Worm (Caenorhabditis elegans) whole organism, young adult: Measurements from ENCODE around the gene rpl-7A.

Experiments
- B0035.1 ChIP-seq: sonication (generic microtip); optimal IDR thresholded peaks from 2 replicates; lab custom pipeline; 2016; ENCODE audit warnings: missing genetic modification characterization, mild to moderate bottlenecking, missing compliant biosample characterization, missing genotype, missing genetic modification reagents
- B0336.3 ChIP-seq: fragments of 200-800 bp; sonication (Bioruptor generic); IDR thresholded peaks from 2 replicates; pipeline ENCODE4 v1.3.6; 2022; ENCODE audit warnings: missing genetic modification characterization, missing compliant biosample characterization
- F37B4.10 ChIP-seq: fragments of 200-800 bp; sonication (Bioruptor generic); IDR thresholded peaks from 2 replicates; pipeline ENCODE4 v1.3.6; 2022; ENCODE audit warnings: missing genetic modification characterization, missing compliant biosample characterization
- F39B2.1 ChIP-seq: fragments of 200-800 bp; sonication (Bioruptor generic); IDR thresholded peaks from 2 replicates; pipeline ENCODE4 v1.3.6; 2022; ENCODE audit warnings: missing genetic modification reagents, missing genetic modification characterization, missing compliant biosample characterization
- F55B11.4 ChIP-seq: sonication (generic microtip); optimal IDR thresholded peaks from 2 replicates; lab custom pipeline; 2016; ENCODE audit warnings: missing compliant biosample characterization, missing genetic modification characterization, borderline replicate concordance; ENCODE audit not compliant: insufficient read depth
- K12H6.12 ChIP-seq: fragments of 200-800 bp; sonication (Bioruptor generic); optimal IDR thresholded peaks from 2 replicates; lab custom pipeline; 2018; ENCODE audit warnings: mild to moderate bottlenecking, missing genetic modification characterization, missing compliant biosample characterization
- Y67H2A.10 ChIP-seq: fragments of 200-800 bp; sonication (Bioruptor generic); conservative IDR thresholded peaks from 2 replicates; pipeline ENCODE4 v1.3.6; 2022; ENCODE audit warnings: missing genetic modification reagents, missing genetic modification characterization, missing compliant biosample characterization
- ZK185.1 ChIP-seq: sonication (generic microtip); optimal IDR thresholded peaks from 2 replicates; lab custom pipeline; 2016; ENCODE audit warnings: mild to moderate bottlenecking, missing genetic modification characterization, missing compliant biosample characterization; ENCODE audit not compliant: poor library complexity, severe bottlenecking
- atf-7 ChIP-seq: sonication (generic microtip); optimal IDR thresholded peaks from 2 replicates; lab custom pipeline; 2017; ENCODE audit warnings: mild to moderate bottlenecking, missing genetic modification characterization, missing compliant biosample characterization
- ccch-3 ChIP-seq: fragments of 200-800 bp; sonication (Bioruptor generic); optimal IDR thresholded peaks from 2 replicates; lab custom pipeline; 2018; ENCODE audit warnings: mild to moderate bottlenecking, missing genetic modification characterization, missing compliant biosample characterization
- ceh-91 ChIP-seq: fragments of 200-800 bp; sonication (Bioruptor generic); IDR thresholded peaks from 2 replicates; pipeline ENCODE4 v1.3.6; 2022; ENCODE audit warnings: missing genetic modification reagents, missing genetic modification characterization, missing compliant biosample characterization
- die-1 ChIP-seq: sonication (generic microtip); optimal IDR thresholded peaks from 2 replicates; lab custom pipeline; 2016; ENCODE audit warnings: missing genotype, mild to moderate bottlenecking, missing genetic modification characterization, missing compliant biosample characterization
- dox-1 ChIP-seq: fragments of 200-800 bp; sonication (Bioruptor generic); IDR thresholded peaks from 2 replicates; pipeline ENCODE4 v1.3.6; 2022; ENCODE audit warnings: missing genetic modification reagents, missing genetic modification characterization, missing compliant biosample characterization
- dpff-1 ChIP-seq: sonication (generic microtip); optimal IDR thresholded peaks from 2 replicates; lab custom pipeline; 2017; ENCODE audit warnings: mild to moderate bottlenecking, missing genetic modification characterization, missing compliant biosample characterization
- dpl-1 ChIP-seq: fragments of 150-350 bp; optimal IDR thresholded peaks from 2 replicates; lab custom pipeline; 2014; ENCODE audit warnings: missing biosample characterization, missing genetic modification reagents, missing genetic modification characterization
- egrh-3 ChIP-seq: fragments of 200-800 bp; sonication (Bioruptor generic); IDR thresholded peaks from 2 replicates; pipeline ENCODE4 v1.3.6; 2022; ENCODE audit warnings: missing genetic modification reagents, missing genetic modification characterization, missing compliant biosample characterization
- ekl-4 ChIP-seq: fragments of 200-800 bp; sonication (Bioruptor generic); IDR thresholded peaks from 2 replicates; pipeline ENCODE4 v1.3.6; 2022; ENCODE audit warnings: missing genetic modification reagents, missing genetic modification characterization, missing compliant biosample characterization
- hlh-12 ChIP-seq: sonication (generic microtip); optimal IDR thresholded peaks from 2 replicates; lab custom pipeline; 2016; ENCODE audit warnings: missing genetic modification characterization, missing compliant biosample characterization
- hlh-26 ChIP-seq: fragments of 200-800 bp; sonication (Bioruptor generic); conservative IDR thresholded peaks from 2 replicates; pipeline ENCODE4 v1.3.6; 2022; ENCODE audit warnings: missing genetic modification reagents, missing genetic modification characterization, missing compliant biosample characterization
- hmg-1.2 ChIP-seq: fragments of 200-800 bp; sonication (Bioruptor generic); IDR thresholded peaks from 2 replicates; pipeline ENCODE4 v1.3.6; 2022; ENCODE audit warnings: missing genetic modification reagents, missing genetic modification characterization, missing compliant biosample characterization
- hsf-1 ChIP-seq: fragments of 200-800 bp; sonication (Bioruptor generic); IDR thresholded peaks from 2 replicates; pipeline ENCODE4 v1.3.6; 2022; ENCODE audit warnings: missing genetic modification reagents, missing genetic modification characterization, missing compliant biosample characterization
- let-526 ChIP-seq: fragments of 200-800 bp; sonication (Bioruptor generic); IDR thresholded peaks from 2 replicates; pipeline ENCODE4 v1.3.6; 2022; ENCODE audit warnings: missing genetic modification reagents, missing genetic modification characterization, missing compliant biosample characterization
- lin-26 ChIP-seq: fragments of 200-800 bp; sonication (Bioruptor generic); IDR thresholded peaks from 2 replicates; pipeline ENCODE4 v1.3.6; 2022; ENCODE audit warnings: missing genetic modification reagents, missing genetic modification characterization, missing compliant biosample characterization
- lin-35 ChIP-seq, 3 experiments: fragments of 150-350 bp in 2 of 3; sonication (generic microtip) in 1 of 3; optimal IDR thresholded peaks; 2 replicates each; lab custom pipeline; 2014 to 2018; ENCODE audit warnings: missing biosample characterization in 3 of 3, missing genetic modification characterization in 3 of 3, missing genetic modification reagents in 3 of 3
- lin-40 ChIP-seq: sonication (generic microtip); optimal IDR thresholded peaks from 2 replicates; lab custom pipeline; 2016; ENCODE audit warnings: missing genetic modification characterization, mild to moderate bottlenecking, missing compliant biosample characterization, missing genotype, missing genetic modification reagents
- lir-1 ChIP-seq: fragments of 200-800 bp; sonication (Bioruptor generic); conservative IDR thresholded peaks from 2 replicates; pipeline ENCODE4 v1.3.6; 2022; ENCODE audit warnings: missing genetic modification reagents, missing genetic modification characterization, missing compliant biosample characterization
- madf-8 ChIP-seq: fragments of 200-800 bp; sonication (Bioruptor generic); conservative IDR thresholded peaks from 2 replicates; pipeline ENCODE4 v1.3.6; 2022; ENCODE audit warnings: missing genetic modification reagents, missing genetic modification characterization, missing compliant biosample characterization
- mcd-1 ChIP-seq: fragments of 200-800 bp; sonication (Bioruptor generic); IDR thresholded peaks from 2 replicates; pipeline ENCODE4 v1.3.6; 2022; ENCODE audit warnings: missing genetic modification reagents, missing genetic modification characterization, missing compliant biosample characterization
- nfya-2 ChIP-seq: fragments of 200-800 bp; sonication (Bioruptor generic); IDR thresholded peaks from 2 replicates; pipeline ENCODE4 v1.3.6; 2022; ENCODE audit warnings: missing genetic modification reagents, missing genetic modification characterization, missing compliant biosample characterization
- nhr-120 ChIP-seq: fragments of 200-800 bp; sonication (Bioruptor generic); IDR thresholded peaks from 2 replicates; pipeline ENCODE4 v1.3.6; 2022; ENCODE audit warnings: missing genetic modification characterization, missing compliant biosample characterization
- nhr-179 ChIP-seq: sonication (generic microtip); optimal IDR thresholded peaks from 2 replicates; lab custom pipeline; 2016; ENCODE audit warnings: mild to moderate bottlenecking, missing genetic modification characterization, missing compliant biosample characterization
- rec-8 ChIP-seq, 2 experiments: sonication (generic microtip); optimal IDR thresholded peaks; 2 replicates each; lab custom pipeline; 2016; ENCODE audit warnings: mild to moderate bottlenecking in 2 of 2, missing genetic modification characterization in 2 of 2, missing genetic modification reagents in 2 of 2, missing genotype in 2 of 2, missing biosample characterization in 1 of 2, missing compliant biosample characterization in 1 of 2, moderate library complexity in 1 of 2
- rpc-1 ChIP-seq, 2 experiments: fragments of 150-350 bp in 1 of 2; sonication (generic microtip) in 1 of 2; optimal IDR thresholded peaks; 2 replicates each; lab custom pipeline; 2014 to 2018; ENCODE audit warnings: missing biosample characterization in 1 of 2, missing genetic modification characterization in 1 of 2, missing genetic modification reagents in 1 of 2, missing genotype in 1 of 2
- sdz-38 ChIP-seq: sonication (generic microtip); optimal IDR thresholded peaks from 2 replicates; lab custom pipeline; 2016; ENCODE audit warnings: missing genotype, missing genetic modification characterization, missing compliant biosample characterization
- snpc-1.1 ChIP-seq: sonication (generic microtip); optimal IDR thresholded peaks from 2 replicates; lab custom pipeline; 2017; ENCODE audit warnings: missing genetic modification characterization, mild to moderate bottlenecking, missing compliant biosample characterization, antibody characterized with exemption, moderate library complexity, missing genotype, missing genetic modification reagents; ENCODE audit not compliant: insufficient read depth
- zfh-2 ChIP-seq: fragments of 200-800 bp; sonication (Bioruptor generic); conservative IDR thresholded peaks from 2 replicates; pipeline ENCODE4 v1.3.6; 2022; ENCODE audit warnings: missing genetic modification reagents, missing genetic modification characterization, missing compliant biosample characterization
- ztf-28 ChIP-seq: fragments of 200-800 bp; sonication (Bioruptor generic); IDR thresholded peaks from 2 replicates; pipeline ENCODE4 v1.3.6; 2022; ENCODE audit warnings: missing genetic modification reagents, missing genetic modification characterization, missing compliant biosample characterization

The rpl-7A gene

ce11 chrIV:4399418-4400136, 9.2 kb upstream of the rpl-7A start:
- TF ChIP-seq nhr-120 (GFP tag; lab: Robert Waterston, UW): no peak
- peak; percentile 94 for TF ChIP-seq zfh-2 (GFP tag; lab: Robert Waterston, UW)
- TF ChIP-seq dox-1 (GFP tag; lab: Robert Waterston, UW): 0 out of 2 replicates have a peak, but pooled peaks have one; percentile 30
- no peak for TF ChIP-seq ceh-91 (GFP tag; lab: Robert Waterston, UW)
- no peak for TF ChIP-seq rpc-1 (optimal IDR thresholded peaks at IDR 0.05; lab: Kevin White, UChicago)
- no peak for TF ChIP-seq rpc-1 (tag; optimal IDR thresholded peaks at IDR 0.05; lab: Kevin White, UChicago)
- TF ChIP-seq lin-26 (GFP tag; lab: Robert Waterston, UW): peak; percentile 47; the same call in 1 of the 2 replicates
- peak; percentile 85 for TF ChIP-seq egrh-3 (GFP tag; lab: Robert Waterston, UW)
- TF ChIP-seq lin-40 (tag; lab: Kevin White, UChicago): peak; percentile 3
- 0 out of 2 replicates have a peak, but pooled peaks have one; percentile 10 for TF ChIP-seq F37B4.10 (GFP tag; lab: Robert Waterston, UW)
- TF ChIP-seq mcd-1 (GFP tag; lab: Robert Waterston, UW): 0 out of 2 replicates have a peak, but pooled peaks have one; percentile 24

- no peak for TF ChIP-seq ccch-3 (GFP tag; lab: Kevin White, UChicago)
- TF ChIP-seq B0035.1 (tag; lab: Kevin White, UChicago): no peak
- TF ChIP-seq dpl-1 (GFP tag; lab: Kevin White, UChicago): no peak
- TF ChIP-seq die-1 (tag; lab: Kevin White, UChicago): no peak
- no peak for TF ChIP-seq snpc-1.1 (tag; lab: Kevin White, UChicago)
- no peak for TF ChIP-seq atf-7
- no peak for TF ChIP-seq rpc-1 (optimal IDR thresholded peaks at IDR 0.05; lab: Kevin White, UChicago)
- no peak for TF ChIP-seq rpc-1 (tag; optimal IDR thresholded peaks at IDR 0.05; lab: Kevin White, UChicago)
- TF ChIP-seq hsf-1 (GFP tag; lab: Robert Waterston, UW): no peak
- TF ChIP-seq dpff-1 (tag; lab: Kevin White, UChicago): no peak
- no peak for TF ChIP-seq nhr-179 (tag; lab: Kevin White, UChicago)
- TF ChIP-seq nfya-2: no peak
- no peak for TF ChIP-seq ztf-28 (GFP tag; lab: Robert Waterston, UW)
- no peak for TF ChIP-seq sdz-38 (tag; lab: Kevin White, UChicago)
- TF ChIP-seq ZK185.1 (tag; lab: Kevin White, UChicago): no peak
- TF ChIP-seq, all 124 proteins: peak for 0
Measured at ce11 chrIV:4398890-4399289, 8.5 kb upstream of the rpl-7A start.

- TF ChIP-seq let-526 (GFP tag; lab: Robert Waterston, UW) (no peak), ekl-4 (GFP tag; lab: Robert Waterston, UW) (0 out of 2 replicates have a peak, but pooled peaks have one; percentile 45), Y67H2A.10 (GFP tag; lab: Robert Waterston, UW) (no peak), zfh-2 (GFP tag; lab: Robert Waterston, UW) (peak; percentile 85), hlh-26 (no peak), dpl-1 (GFP tag; lab: Kevin White, UChicago) (no peak), atf-7 (no peak), egrh-3 (GFP tag; lab: Robert Waterston, UW) (peak; percentile 36; the same call in 1 of the 2 replicates), rec-8 (tag; optimal IDR thresholded peaks at IDR 0.05; lab: Kevin White, UChicago) (no peak), lin-35 (GFP tag; optimal IDR thresholded peaks at IDR 0.05; lab: Kevin White, UChicago) (peak in 1 of 3 experiments; percentile 8)
Measured at ce11 chrIV:4398420-4398819, 8.0 kb upstream of the rpl-7A start.

ce11 chrIV:4397586-4397985, 7.2 kb upstream of the rpl-7A start:
- no peak for TF ChIP-seq let-526 (GFP tag; lab: Robert Waterston, UW)
- TF ChIP-seq hmg-1.2 (GFP tag; lab: Robert Waterston, UW): no peak
- no peak for TF ChIP-seq B0336.3
- TF ChIP-seq hlh-12: no peak
- TF ChIP-seq lir-1 (GFP tag; lab: Robert Waterston, UW): no peak
- no peak for TF ChIP-seq rpc-1 (optimal IDR thresholded peaks at IDR 0.05; lab: Kevin White, UChicago)
- TF ChIP-seq rpc-1 (tag; optimal IDR thresholded peaks at IDR 0.05; lab: Kevin White, UChicago): no peak
- TF ChIP-seq K12H6.12: no peak
- no peak for TF ChIP-seq ZK185.1 (tag; lab: Kevin White, UChicago)
- no peak for TF ChIP-seq F39B2.1 (GFP tag; lab: Robert Waterston, UW)
- no peak for TF ChIP-seq madf-8
- no peak for TF ChIP-seq F55B11.4 (tag; lab: Kevin White, UChicago)
